Worm (Caenorhabditis elegans) whole organism, L3 larva: ENCODE measurements around the gene clec-151.

Experiments
- R02D3.7 ChIP-seq: fragments of 150-350 bp; optimal IDR thresholded peaks from 2 replicates; lab custom pipeline; 2014; ENCODE audit warnings: missing biosample characterization, missing genetic modification characterization
- ZK546.5 ChIP-seq: sonication (generic microtip); optimal IDR thresholded peaks from 2 replicates; lab custom pipeline; 2017; ENCODE audit warnings: missing biosample characterization, missing genetic modification characterization
- aly-2 ChIP-seq: fragments of 150-350 bp; optimal IDR thresholded peaks from 2 replicates; lab custom pipeline; 2014; ENCODE audit warnings: missing biosample characterization, missing genetic modification characterization
- ama-1 ChIP-seq: fragments of 150-350 bp; optimal IDR thresholded peaks from 2 replicates; lab custom pipeline; 2018
- ceh-16 ChIP-seq: sonication (generic microtip); optimal IDR thresholded peaks from 2 replicates; lab custom pipeline; 2017; ENCODE audit warnings: missing biosample characterization, missing genetic modification characterization
- ceh-82 ChIP-seq: fragments of 150-350 bp; optimal IDR thresholded peaks from 2 replicates; lab custom pipeline; 2014; ENCODE audit warnings: missing biosample characterization, missing genetic modification characterization
- ceh-9 ChIP-seq: sonication (generic microtip); optimal IDR thresholded peaks from 2 replicates; lab custom pipeline; 2018; ENCODE audit warnings: missing biosample characterization, missing genetic modification characterization
- egl-5 ChIP-seq: fragments of 150-350 bp; optimal IDR thresholded peaks from 2 replicates; lab custom pipeline; 2017; ENCODE audit warnings: missing biosample characterization, missing genetic modification reagents, missing genetic modification characterization, inconsistent platforms
- elt-1 ChIP-seq: fragments of 150-350 bp; optimal IDR thresholded peaks from 2 replicates; lab custom pipeline; 2014; ENCODE audit warnings: missing biosample characterization, missing genetic modification characterization
- elt-3 ChIP-seq, 3 experiments: fragments of 150-350 bp in 1 of 3; sonication (generic microtip) in 2 of 3; optimal IDR thresholded peaks; 2 replicates in 2 of 3; 4 replicates in 1 of 3; lab custom pipeline; 2014 to 2017; ENCODE audit warnings: missing biosample characterization in 3 of 3, missing genetic modification characterization in 3 of 3
- fkh-10 ChIP-seq: sonication (generic microtip); optimal IDR thresholded peaks from 2 replicates; lab custom pipeline; 2017; ENCODE audit warnings: missing biosample characterization, missing genetic modification reagents, missing genetic modification characterization
- fkh-2 ChIP-seq: fragments of 150-350 bp; optimal IDR thresholded peaks from 2 replicates; lab custom pipeline; 2014; ENCODE audit warnings: missing biosample characterization, missing genetic modification reagents, missing genetic modification characterization
- hmg-11 ChIP-seq: sonication (generic microtip); optimal IDR thresholded peaks from 2 replicates; lab custom pipeline; 2016; ENCODE audit warnings: missing genetic modification characterization, missing compliant biosample characterization
- jun-1 ChIP-seq: fragments of 150-350 bp; optimal IDR thresholded peaks from 2 replicates; lab custom pipeline; 2014; ENCODE audit warnings: missing biosample characterization, missing genetic modification reagents, missing genetic modification characterization
- lin-15B ChIP-seq: fragments of 150-350 bp; optimal IDR thresholded peaks from 2 replicates; lab custom pipeline; 2014; ENCODE audit warnings: missing biosample characterization, missing genetic modification characterization
- lin-39 ChIP-seq: fragments of 150-350 bp; optimal IDR thresholded peaks from 2 replicates; lab custom pipeline; 2018; ENCODE audit warnings: missing biosample characterization, missing genetic modification reagents, missing genetic modification characterization
- lsy-12 ChIP-seq: sonication (generic microtip); optimal IDR thresholded peaks from 2 replicates; lab custom pipeline; 2016; ENCODE audit warnings: mild to moderate bottlenecking, missing genetic modification characterization, missing compliant biosample characterization
- mdl-1 ChIP-seq: fragments of 150-350 bp; optimal IDR thresholded peaks from 2 replicates; lab custom pipeline; 2014; ENCODE audit warnings: missing biosample characterization, missing genetic modification characterization
- mml-1 ChIP-seq: fragments of 150-350 bp; sonication (generic microtip); optimal IDR thresholded peaks from 3 replicates; lab custom pipeline; 2014; ENCODE audit warnings: missing biosample characterization, missing genetic modification characterization
- nfya-1 ChIP-seq: sonication (generic microtip); optimal IDR thresholded peaks from 2 replicates; lab custom pipeline; 2017; ENCODE audit warnings: missing genetic modification characterization, mild to moderate bottlenecking, missing compliant biosample characterization, antibody characterized with exemption, moderate library complexity; ENCODE audit not compliant: insufficient read depth
- nhr-11 ChIP-seq: fragments of 150-350 bp; optimal IDR thresholded peaks from 2 replicates; lab custom pipeline; 2014; ENCODE audit warnings: missing biosample characterization, missing genetic modification characterization
- nhr-12 ChIP-seq: fragments of 150-350 bp; optimal IDR thresholded peaks from 2 replicates; lab custom pipeline; 2014; ENCODE audit warnings: missing biosample characterization, missing genetic modification characterization
- nhr-23 ChIP-seq: fragments of 150-350 bp; optimal IDR thresholded peaks from 2 replicates; lab custom pipeline; 2014; ENCODE audit warnings: missing biosample characterization, missing genetic modification reagents, missing genetic modification characterization
- nhr-237 ChIP-seq: fragments of 150-350 bp; optimal IDR thresholded peaks from 2 replicates; lab custom pipeline; 2014; ENCODE audit warnings: missing biosample characterization, missing genetic modification characterization
- nhr-25 ChIP-seq: sonication (generic microtip); optimal IDR thresholded peaks from 2 replicates; lab custom pipeline; 2017; ENCODE audit warnings: missing biosample characterization, missing genetic modification characterization
- nhr-28 ChIP-seq: fragments of 150-350 bp; optimal IDR thresholded peaks from 2 replicates; lab custom pipeline; 2014; ENCODE audit warnings: missing biosample characterization, missing genetic modification characterization
- nhr-67 ChIP-seq: fragments of 150-350 bp; optimal IDR thresholded peaks from 2 replicates; lab custom pipeline; 2014; ENCODE audit warnings: missing biosample characterization, missing genetic modification characterization
- nhr-76 ChIP-seq: fragments of 150-350 bp; sonication (generic microtip); optimal IDR thresholded peaks from 5 replicates; lab custom pipeline; 2014; ENCODE audit warnings: missing biosample characterization, missing genetic modification characterization
- pqm-1 ChIP-seq: fragments of 150-350 bp; optimal IDR thresholded peaks from 2 replicates; lab custom pipeline; 2017; ENCODE audit warnings: missing biosample characterization, missing genetic modification characterization, inconsistent platforms
- sea-2 ChIP-seq: fragments of 150-350 bp; sonication (generic microtip); optimal IDR thresholded peaks from 4 replicates; lab custom pipeline; 2014; ENCODE audit warnings: missing biosample characterization, missing genetic modification reagents, missing genetic modification characterization
- skn-1 ChIP-seq: fragments of 150-350 bp; optimal IDR thresholded peaks from 2 replicates; lab custom pipeline; 2014; ENCODE audit warnings: missing biosample characterization, missing genetic modification characterization
- snpc-4 ChIP-seq: fragments of 150-350 bp; optimal IDR thresholded peaks from 2 replicates; lab custom pipeline; 2014; ENCODE audit warnings: missing biosample characterization, missing genetic modification characterization
- tbx-2 ChIP-seq: sonication (generic microtip); optimal IDR thresholded peaks from 2 replicates; lab custom pipeline; 2016; ENCODE audit warnings: mild to moderate bottlenecking, missing genetic modification characterization, missing compliant biosample characterization
- unc-39 ChIP-seq: sonication (generic microtip); optimal IDR thresholded peaks from 4 replicates; lab custom pipeline; 2017; ENCODE audit warnings: missing biosample characterization, missing genetic modification characterization
- zag-1 ChIP-seq: fragments of 150-350 bp; optimal IDR thresholded peaks from 2 replicates; lab custom pipeline; 2014; ENCODE audit warnings: missing biosample characterization, missing genetic modification characterization
- ztf-11 ChIP-seq: fragments of 150-350 bp; optimal IDR thresholded peaks from 2 replicates; lab custom pipeline; 2014; ENCODE audit warnings: missing biosample characterization, missing genetic modification characterization
- ztf-4 ChIP-seq: fragments of 150-350 bp; optimal IDR thresholded peaks from 2 replicates; lab custom pipeline; 2014; ENCODE audit warnings: missing biosample characterization, missing genetic modification characterization

clec-151 gene

ce11 chrIII:4593098-4593697 lies 35.1 kb upstream of the clec-151 start, which contains the start of gene erh-2:
Gene erh-2 (plus strand): TSS chrIII:4593231.
- TF ChIP-seq nhr-23 (tag; lab: Kevin White, UChicago) (no peak), ztf-4 (tag; lab: Kevin White, UChicago) (no peak), nhr-76 (tag; lab: Kevin White, UChicago) (no peak), fkh-2 (tag; lab: Kevin White, UChicago) (no peak), unc-39 (tag; lab: Kevin White, UChicago) (no peak), hmg-11 (tag; lab: Kevin White, UChicago) (no peak), skn-1 (tag; lab: Kevin White, UChicago) (no peak), aly-2 (tag; lab: Kevin White, UChicago) (no peak)

DNA sequence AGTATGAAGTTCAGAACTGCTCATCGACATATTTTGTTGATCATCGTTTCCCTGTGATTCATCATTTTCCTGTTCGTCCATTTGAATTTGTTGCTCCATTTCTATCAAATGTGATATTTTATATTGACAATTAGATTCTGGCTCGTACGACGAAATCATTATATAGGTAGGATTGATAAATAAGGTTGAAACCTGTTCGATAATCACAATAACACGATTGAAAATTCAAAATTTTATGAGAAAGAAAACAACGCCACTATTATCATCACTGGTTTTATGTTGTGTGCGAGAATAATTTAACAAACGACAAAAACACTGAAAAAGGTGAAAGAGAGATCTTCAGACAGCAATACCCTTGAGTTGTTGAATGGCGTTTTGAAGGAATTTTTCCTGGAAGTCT lies 33.9 kb upstream of the clec-151 start, which contains the start of gene apc-11:
Gene apc-11 (minus strand): TSS at position 101 of the 400 bp plus-strand sequence.
- TF ChIP-seq mml-1 (no peak), nhr-11 (tag; lab: Kevin White, UChicago) (no peak), sea-2 (GFP tag; lab: Kevin White, UChicago) (no peak), mdl-1 (tag; lab: Kevin White, UChicago) (no peak), elt-1 (tag; lab: Kevin White, UChicago) (no peak), elt-3 (tag; optimal IDR thresholded peaks at IDR 0.05; lab: Kevin White, UChicago) (no peak), egl-5 (tag; lab: Kevin White, UChicago) (no peak), ama-1 (lab: Kevin White, UChicago) (no peak), nhr-67 (tag; lab: Kevin White, UChicago) (no peak), tbx-2 (tag; lab: Kevin White, UChicago) (no peak), ceh-82 (tag; lab: Kevin White, UChicago) (no peak), lsy-12 (tag; lab: Kevin White, UChicago) (no peak), pqm-1 (tag; lab: Kevin White, UChicago) (no peak), hmg-11 (tag; lab: Kevin White, UChicago) (no peak), fkh-2 (tag; lab: Kevin White, UChicago) (no peak), lin-15B (tag; lab: Kevin White, UChicago) (no peak), R02D3.7 (no peak), snpc-4 (tag; lab: Kevin White, UChicago) (no peak), zag-1 (no peak), lin-39 (tag; lab: Kevin White, UChicago) (no peak)
- TF ChIP-seq, all 47 proteins: peak for 0

DNA sequence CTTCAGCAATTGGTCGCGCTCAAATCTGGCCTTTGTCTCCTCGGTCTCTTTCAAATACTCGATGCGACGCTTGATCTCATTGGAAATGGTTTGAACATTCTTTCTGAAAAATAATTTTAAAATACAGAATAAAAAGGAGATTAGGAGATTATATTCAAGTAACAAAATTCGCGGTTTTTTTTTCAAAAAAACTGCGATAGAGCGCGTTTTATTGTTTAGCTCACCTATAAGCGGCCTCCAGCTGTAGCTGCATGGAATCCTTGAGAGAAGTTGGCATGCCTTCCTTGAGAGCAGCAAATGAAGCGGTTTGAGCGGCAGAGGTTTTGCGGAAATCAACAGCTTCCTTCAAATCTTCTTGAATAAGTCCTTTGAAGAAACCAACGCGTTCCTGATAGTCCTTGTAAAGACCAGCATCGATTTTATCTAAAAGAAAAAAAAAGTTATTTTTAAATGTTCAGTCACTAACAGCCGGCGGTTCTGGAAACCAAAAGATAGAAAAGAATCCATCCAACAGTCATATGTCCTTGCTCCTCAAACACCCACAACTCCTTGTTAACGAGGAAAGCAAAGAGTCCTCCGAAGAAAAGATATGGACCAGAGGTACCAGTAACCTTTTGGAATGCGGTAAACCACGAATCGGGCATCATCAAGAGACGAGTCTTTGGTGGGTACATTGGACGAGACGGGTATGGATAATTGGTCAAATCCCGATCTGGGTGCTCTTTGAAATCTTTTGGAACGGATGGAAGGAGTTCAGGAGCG lies 33.3 kb upstream of the clec-151 start:
- TF ChIP-seq nhr-12 (tag; lab: Kevin White, UChicago), result no peak
- TF ChIP-seq zag-1, result no peak
- TF ChIP-seq snpc-4 (tag; lab: Kevin White, UChicago), result no peak
- TF ChIP-seq fkh-10 (GFP tag; lab: Kevin White, UChicago), result no peak
- no peak for TF ChIP-seq ZK546.5
- no peak for TF ChIP-seq mdl-1 (tag; lab: Kevin White, UChicago)
- no peak for TF ChIP-seq nhr-25 (tag; lab: Kevin White, UChicago)
- TF ChIP-seq nhr-237 (tag; lab: Kevin White, UChicago), result no peak
- no peak for TF ChIP-seq sea-2 (GFP tag; lab: Kevin White, UChicago)
- TF ChIP-seq nfya-1 (tag; lab: Kevin White, UChicago), result no peak
- no peak for TF ChIP-seq ceh-9 (tag; lab: Kevin White, UChicago)
- no peak for TF ChIP-seq ceh-16 (tag; lab: Kevin White, UChicago)
- no peak for TF ChIP-seq ztf-11 (tag; lab: Kevin White, UChicago)
- no peak for TF ChIP-seq jun-1 (tag; lab: Kevin White, UChicago)
- TF ChIP-seq elt-3 (tag; optimal IDR thresholded peaks at IDR 0.05; lab: Kevin White, UChicago), result no peak
- no peak for TF ChIP-seq R02D3.7
- TF ChIP-seq egl-5 (tag; lab: Kevin White, UChicago), result no peak
- TF ChIP-seq lin-39 (tag; lab: Kevin White, UChicago), result no peak
- no peak for TF ChIP-seq lin-15B (tag; lab: Kevin White, UChicago)
- no peak for TF ChIP-seq nhr-28
